Fruit fly (Drosophila melanogaster): Measurements from ENCODE around the gene mura.

Gene mura

dm6 chr3R:9534595-9535217, 16.9 kb downstream of the mura start (continued):
- TF ChIP-seq HmgD (GFP tag; optimal IDR thresholded peaks at IDR 0.05) (no peak), CG13296 (GFP tag; optimal IDR thresholded peaks at IDR 0.05) (no peak), Hr39 (optimal IDR thresholded peaks at IDR 0.05) (no peak), Dref (GFP tag; IDR thresholded peaks at IDR 0.05) (no peak), ftz-f1 (GFP tag; optimal IDR thresholded peaks at IDR 0.05) (peak; percentile 52), corto (GFP tag; optimal IDR thresholded peaks at IDR 0.05) (peak; percentile 9), Side (GFP tag; optimal IDR thresholded peaks at IDR 0.05) (no peak), chm (GFP tag; IDR thresholded peaks at IDR 0.05) (no peak), dm (GFP tag; optimal IDR thresholded peaks at IDR 0.05) (no peak), Trl (optimal IDR thresholded peaks at IDR 0.05) (peak; percentile 78 to 91), Trl (GFP tag; optimal IDR thresholded peaks at IDR 0.05) (no peak), sqz (GFP tag; optimal IDR thresholded peaks at IDR 0.05) (peak; percentile 11), CG6175 (GFP tag; IDR thresholded peaks at IDR 0.05) (peak; percentile 74; the same call in 2 of the 3 replicates), Hr78 (GFP tag; optimal IDR thresholded peaks at IDR 0.05) (peak in 1 of 2 experiments; percentile 61), hkb (optimal IDR thresholded peaks at IDR 0.05) (no peak), hkb (GFP tag; IDR thresholded peaks at IDR 0.05) (0 out of 2 replicates have a peak, but pooled peaks have one; percentile 10), CG17385 (GFP tag; optimal IDR thresholded peaks at IDR 0.05) (peak; percentile 47), CG11093 (GFP tag; IDR thresholded peaks at IDR 0.05) (no peak), yki (optimal IDR thresholded peaks at IDR 0.05) (peak; percentile 57), chinmo (GFP tag; IDR thresholded peaks at IDR 0.05; ENCODE audit: partially characterized antibody) (peak; percentile 91; the same call in 2 of the 4 replicates), Sox102F (GFP tag; optimal IDR thresholded peaks at IDR 0.05) (no peak), Drgx (GFP tag; IDR thresholded peaks at IDR 0.05) (0 out of 2 replicates have a peak, but pooled peaks have one; percentile 9), Hr3 (GFP tag; optimal IDR thresholded peaks at IDR 0.05) (no peak), Hr51 (GFP tag; optimal IDR thresholded peaks at IDR 0.05) (no peak), Sin3A (optimal IDR thresholded peaks at IDR 0.05) (no peak), stwl (tag; optimal IDR thresholded peaks at IDR 0.05) (no peak), scrt (GFP tag; optimal IDR thresholded peaks at IDR 0.05) (no peak)

dm6 chr3R:9534125-9534496, 17.5 kb downstream of the mura start:
- TF ChIP-seq CG13624 (GFP tag; optimal IDR thresholded peaks at IDR 0.05) = peak; percentile 89
- TF ChIP-seq CG42726 (GFP tag; IDR thresholded peaks at IDR 0.05; ENCODE audit: partially characterized antibody) = no peak
- TF ChIP-seq CG9797 (GFP tag; optimal IDR thresholded peaks at IDR 0.05) = no peak
- 0 out of 2 replicates have a peak, but pooled peaks have one; percentile 21 for TF ChIP-seq ham (GFP tag; IDR thresholded peaks at IDR 0.05)
- TF ChIP-seq sens (GFP tag) = peak; percentile 99
- TF ChIP-seq odd (GFP tag; optimal IDR thresholded peaks at IDR 0.05) = peak; percentile 86
- no peak for TF ChIP-seq grn (GFP tag; optimal IDR thresholded peaks at IDR 0.05)
- peak; percentile 90 for TF ChIP-seq CG1603 (tag; optimal IDR thresholded peaks at IDR 0.05)
- peak; percentile 83 for TF ChIP-seq Chrac-16 (GFP tag; optimal IDR thresholded peaks at IDR 0.05)
- peak; percentile 75 for TF ChIP-seq CG17612 (GFP tag; IDR thresholded peaks at IDR 0.05)
- peak; percentile 42 for TF ChIP-seq CG4404 (GFP tag; IDR thresholded peaks at IDR 0.05)
- TF ChIP-seq mld (GFP tag; IDR thresholded peaks at IDR 0.05; ENCODE audit: partially characterized antibody) = no peak
- TF ChIP-seq kni (GFP tag; optimal IDR thresholded peaks at IDR 0.05) = no peak
- TF ChIP-seq corto (GFP tag; optimal IDR thresholded peaks at IDR 0.05) = no peak
- TF ChIP-seq CG7786 (GFP tag; optimal IDR thresholded peaks at IDR 0.05) = peak; percentile 89
- peak; percentile 91 for TF ChIP-seq CG12219 (GFP tag; optimal IDR thresholded peaks at IDR 0.05)
- TF ChIP-seq CG13775 (GFP tag; optimal IDR thresholded peaks at IDR 0.05) = peak; percentile 83
- TF ChIP-seq CG18764 (GFP tag; optimal IDR thresholded peaks at IDR 0.05) = peak; percentile 88
- TF ChIP-seq Hr39 (optimal IDR thresholded peaks at IDR 0.05) = no peak
- peak; percentile 93 for TF ChIP-seq Drgx (GFP tag; IDR thresholded peaks at IDR 0.05)
- peak; percentile 90 for TF ChIP-seq so (GFP tag; IDR thresholded peaks at IDR 0.05)
- TF ChIP-seq Max (GFP tag; optimal IDR thresholded peaks at IDR 0.05) = peak; percentile 86
- TF ChIP-seq CG12744 (GFP tag; optimal IDR thresholded peaks at IDR 0.05) = peak; percentile 89
- peak; percentile 87 for TF ChIP-seq CG18599 (GFP tag; optimal IDR thresholded peaks at IDR 0.05)
- peak; percentile 91 for TF ChIP-seq tx (GFP tag; optimal IDR thresholded peaks at IDR 0.05)
- TF ChIP-seq pzg (GFP tag; optimal IDR thresholded peaks at IDR 0.05) = no peak
- TF ChIP-seq pnt (GFP tag; optimal IDR thresholded peaks at IDR 0.05) = peak; percentile 92
- TF ChIP-seq Asciz (GFP tag; optimal IDR thresholded peaks at IDR 0.05) = peak; percentile 96
